Worm (Caenorhabditis elegans) whole organism, L2 larva: ENCODE data around the gene K04F1.9.

Experiments used
- ama-1 ChIP-seq: fragments of 150-350 bp; optimal IDR thresholded peaks from 2 replicates; lab custom pipeline; 2018; ENCODE audit warnings: inconsistent platforms
- ceh-82 ChIP-seq: fragments of 150-350 bp; optimal IDR thresholded peaks from 2 replicates; lab custom pipeline; 2014; ENCODE audit warnings: missing biosample characterization, missing genetic modification characterization
- nhr-10 ChIP-seq: sonication (generic microtip); optimal IDR thresholded peaks from 2 replicates; lab custom pipeline; 2017; ENCODE audit warnings: missing biosample characterization, missing genetic modification characterization
- nhr-12 ChIP-seq: fragments of 150-350 bp; optimal IDR thresholded peaks from 2 replicates; lab custom pipeline; 2014; ENCODE audit warnings: missing biosample characterization, missing genetic modification characterization
- snpc-4 ChIP-seq: fragments of 150-350 bp; optimal IDR thresholded peaks from 2 replicates; lab custom pipeline; 2014; ENCODE audit warnings: missing biosample characterization, missing genetic modification characterization
- unc-55 ChIP-seq: fragments of 150-350 bp; sonication (generic microtip); optimal IDR thresholded peaks from 3 replicates; lab custom pipeline; 2014; ENCODE audit warnings: missing biosample characterization, missing genetic modification reagents, missing genetic modification characterization
- ztf-11 ChIP-seq: sonication (generic microtip); optimal IDR thresholded peaks from 2 replicates; lab custom pipeline; 2017; ENCODE audit warnings: missing biosample characterization, missing genetic modification characterization

ce11 chrV:1710909-1711308 is 45.9 kb downstream of the K04F1.9 start, which contains the start of gene srw-100:
- TF ChIP-seq ceh-82 (tag; lab: Kevin White, UChicago) (no peak), nhr-12 (no peak), unc-55 (no peak), ama-1 (lab: Kevin White, UChicago) (no peak), nhr-10 (tag; lab: Kevin White, UChicago) (no peak), ztf-11 (no peak), snpc-4 (tag; lab: Kevin White, UChicago) (no peak)
